Worm (Caenorhabditis elegans) whole organism, L4 larva: ENCODE data around the gene C29E4.17.

Experiments used
- R02D3.7 ChIP-seq: fragments of 150-350 bp; sonication (generic microtip); optimal IDR thresholded peaks from 3 replicates; lab custom pipeline; 2014; ENCODE audit warnings: missing biosample characterization, missing genetic modification characterization
- dve-1 ChIP-seq: sonication (generic microtip); optimal IDR thresholded peaks from 2 replicates; lab custom pipeline; 2017; ENCODE audit warnings: antibody characterized with exemption, mild to moderate bottlenecking, missing genetic modification characterization, missing compliant biosample characterization; ENCODE audit not compliant: insufficient read depth
- jun-1 ChIP-seq: fragments of 150-350 bp; optimal IDR thresholded peaks from 2 replicates; lab custom pipeline; 2014; ENCODE audit warnings: missing biosample characterization, missing genetic modification reagents, missing genetic modification characterization
- lsy-2 ChIP-seq, 2 experiments: fragments of 150-350 bp in 1 of 2; sonication (generic microtip) in 1 of 2; optimal IDR thresholded peaks; 2 replicates each; lab custom pipeline; 2014 to 2017; ENCODE audit warnings: missing biosample characterization in 2 of 2, missing genetic modification characterization in 2 of 2
- mep-1 ChIP-seq: fragments of 150-350 bp; sonication (generic microtip); optimal IDR thresholded peaks from 3 replicates; lab custom pipeline; 2014; ENCODE audit warnings: missing biosample characterization, missing genetic modification characterization
- snpc-4 ChIP-seq: fragments of 150-350 bp; optimal IDR thresholded peaks from 2 replicates; lab custom pipeline; 2014; ENCODE audit warnings: missing biosample characterization, missing genetic modification characterization
- unc-130 ChIP-seq: sonication (generic microtip); optimal IDR thresholded peaks from 2 replicates; lab custom pipeline; 2016; ENCODE audit warnings: missing genetic modification reagents, missing genetic modification characterization, missing compliant biosample characterization

DNA sequence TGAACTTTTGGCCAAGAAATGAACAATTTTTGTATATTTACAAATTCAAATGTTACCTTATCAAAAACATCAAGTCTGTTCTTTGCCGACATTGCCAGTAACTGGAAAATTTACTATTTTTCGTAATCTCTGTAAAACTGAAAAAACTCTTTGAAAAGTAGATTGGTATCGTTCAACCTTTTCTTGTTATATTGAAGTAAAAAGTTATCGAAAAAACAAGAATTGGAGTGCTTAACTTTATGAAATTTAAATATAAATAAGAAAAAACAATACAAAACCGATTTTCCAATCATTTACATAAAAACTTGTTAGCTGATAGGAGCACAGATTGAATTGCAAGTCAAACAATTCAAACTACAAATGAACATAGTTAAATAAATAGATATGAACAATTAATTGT is 37.4 kb upstream of the C29E4.17 start, which contains the start of gene ZK688.11:
- TF ChIP-seq unc-130 (GFP tag; lab: Kevin White, UChicago) (no peak), R02D3.7 (tag; lab: Kevin White, UChicago) (no peak), lsy-2 (tag; optimal IDR thresholded peaks at IDR 0.05; lab: Kevin White, UChicago) (no peak), jun-1 (tag; lab: Kevin White, UChicago) (no peak), dve-1 (peak; percentile 3), snpc-4 (tag; lab: Kevin White, UChicago) (no peak), mep-1 (tag; lab: Kevin White, UChicago) (peak; percentile 27)
